Worm (Caenorhabditis elegans): ENCODE data around the gene Y49A3A.3.

Gene Y49A3A.3

DNA sequence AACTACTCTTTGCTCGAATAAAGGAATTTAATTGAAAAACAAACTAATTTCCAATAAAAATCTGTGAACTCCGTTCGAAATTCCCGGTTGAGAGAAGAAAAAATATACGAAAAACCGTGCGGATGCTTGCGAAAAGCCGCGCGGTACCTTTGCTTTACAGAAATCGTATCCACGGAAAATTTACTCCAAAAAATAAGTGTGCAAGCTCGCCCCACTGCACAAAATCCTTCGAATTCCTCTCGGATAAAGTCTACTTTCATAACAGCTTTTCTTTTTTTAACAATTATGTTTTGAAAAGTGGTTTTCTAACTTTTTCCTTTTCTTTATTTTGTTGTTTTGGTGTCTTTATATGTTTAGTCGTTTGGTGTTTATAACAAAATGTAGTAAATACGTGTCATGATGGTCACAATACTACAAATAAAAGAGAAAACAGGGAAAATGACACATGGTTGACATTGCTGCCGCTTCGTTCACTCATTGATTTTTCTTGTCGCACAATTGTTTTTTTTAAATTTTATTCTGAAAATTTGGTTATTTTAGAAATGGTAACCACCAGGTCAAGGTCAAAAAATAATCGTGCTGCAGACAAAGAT is 6.9 kb upstream of the Y49A3A.3 start, which contains the start of gene cept-2 (continued):
- TF ChIP-seq F49E8.2 (tag; optimal IDR thresholded peaks at IDR 0.05; ENCODE audit: insufficient read depth) = peak; percentile 57
- peak; percentile 81 for TF ChIP-seq ekl-4 (GFP tag; IDR thresholded peaks at IDR 0.05)
- TF ChIP-seq pbrm-1 (GFP tag; IDR thresholded peaks at IDR 0.05) = peak; percentile 78
- TF ChIP-seq unc-130 (GFP tag; optimal IDR thresholded peaks at IDR 0.05) = no peak
- no peak for TF ChIP-seq madf-10 (tag; optimal IDR thresholded peaks at IDR 0.05)
- TF ChIP-seq ZK185.1 (tag; optimal IDR thresholded peaks at IDR 0.05; ENCODE audit: poor library complexity, severe bottlenecking) = peak; percentile 95
- peak; percentile 98 for TF ChIP-seq ceh-100 (GFP tag; IDR thresholded peaks at IDR 0.05)
- TF ChIP-seq let-526 (GFP tag; IDR thresholded peaks at IDR 0.05) = 0 out of 2 replicates have a peak, but pooled peaks have one; percentile 20
- no peak for TF ChIP-seq T07F8.4 (tag; optimal IDR thresholded peaks at IDR 0.05)
- no peak for TF ChIP-seq zim-3 (tag; optimal IDR thresholded peaks at IDR 0.05)
- TF ChIP-seq Y95B8A.8 (GFP tag; IDR thresholded peaks at IDR 0.05) = 0 out of 2 replicates have a peak, but pooled peaks have one; percentile 31
- peak; percentile 36 for TF ChIP-seq him-1 (tag; optimal IDR thresholded peaks at IDR 0.05)
- no peak for TF ChIP-seq snpc-4 (GFP tag; optimal IDR thresholded peaks at IDR 0.05)
- peak in 2 of 4 experiments; percentile 57 to 70 for TF ChIP-seq snpc-4 (tag; optimal IDR thresholded peaks at IDR 0.05)
- TF ChIP-seq rec-8 (tag; optimal IDR thresholded peaks at IDR 0.05) = no peak
- TF ChIP-seq zfh-2 (GFP tag; conservative IDR thresholded peaks at IDR 0.05) = no peak
- 0 out of 2 replicates have a peak, but pooled peaks have one; percentile 45 for TF ChIP-seq madf-3 (GFP tag; IDR thresholded peaks at IDR 0.05)
- peak; percentile 54 for TF ChIP-seq nhr-80 (tag; optimal IDR thresholded peaks at IDR 0.05)
- TF ChIP-seq hmg-1.2 (GFP tag; IDR thresholded peaks at IDR 0.05) = peak; percentile 62
- peak; percentile 68 for TF ChIP-seq lir-1 (GFP tag; conservative IDR thresholded peaks at IDR 0.05)
- TF ChIP-seq ztf-28 (GFP tag; IDR thresholded peaks at IDR 0.05) = 0 out of 2 replicates have a peak, but pooled peaks have one; percentile 11
- peak; percentile 55 for TF ChIP-seq F33H1.4 (GFP tag; IDR thresholded peaks at IDR 0.05)
- TF ChIP-seq lsl-1 (GFP tag; optimal IDR thresholded peaks at IDR 0.05) = peak; percentile 67
- no peak for TF ChIP-seq mel-28 (tag; optimal IDR thresholded peaks at IDR 0.05; ENCODE audit: borderline replicate concordance)
- TF ChIP-seq cebp-2 (GFP tag; IDR thresholded peaks at IDR 0.05) = no peak
- TF ChIP-seq hmg-20 (GFP tag; IDR thresholded peaks at IDR 0.05) = 0 out of 2 replicates have a peak, but pooled peaks have one; percentile 43
- TF ChIP-seq egrh-3 (GFP tag; IDR thresholded peaks at IDR 0.05) = no peak
- no peak for TF ChIP-seq F10E7.11 (tag; optimal IDR thresholded peaks at IDR 0.05)
- TF ChIP-seq lin-35 (GFP tag; optimal IDR thresholded peaks at IDR 0.05) = peak in 2 of 3 experiments; percentile 58 to 92
- TF ChIP-seq dox-1 (GFP tag; IDR thresholded peaks at IDR 0.05) = peak; percentile 92
- TF ChIP-seq ztf-18 (tag; optimal IDR thresholded peaks at IDR 0.05) = peak; percentile 80
- TF ChIP-seq rpc-1 (optimal IDR thresholded peaks at IDR 0.05) = peak; percentile 39
- TF ChIP-seq rpc-1 (tag; optimal IDR thresholded peaks at IDR 0.05) = peak; percentile 2
- TF ChIP-seq attf-5 (GFP tag; optimal IDR thresholded peaks at IDR 0.05) = peak; percentile 87
- 0 out of 2 replicates have a peak, but pooled peaks have one; percentile 34 for TF ChIP-seq cebp-1 (GFP tag; IDR thresholded peaks at IDR 0.05)
- TF ChIP-seq cebp-1 (tag; optimal IDR thresholded peaks at IDR 0.05) = no peak
- peak; percentile 67 for TF ChIP-seq nfyb-1 (GFP tag; IDR thresholded peaks at IDR 0.05)
- no peak for TF ChIP-seq hrde-1 (tag; optimal IDR thresholded peaks at IDR 0.05; ENCODE audit: borderline replicate concordance)
- peak; percentile 98 for TF ChIP-seq mcd-1 (GFP tag; IDR thresholded peaks at IDR 0.05)
- peak; percentile 52 for TF ChIP-seq efl-1 (GFP tag; optimal IDR thresholded peaks at IDR 0.05)
- peak; percentile 65 for TF ChIP-seq tbp1 (GFP tag; optimal IDR thresholded peaks at IDR 0.05)
- 0 out of 2 replicates have a peak, but pooled peaks have one; percentile 30 for TF ChIP-seq ceh-91 (GFP tag; IDR thresholded peaks at IDR 0.05)
- TF ChIP-seq pha-4 (tag; optimal IDR thresholded peaks at IDR 0.05) = peak; percentile 45
- no peak for TF ChIP-seq repo-1 (tag; optimal IDR thresholded peaks at IDR 0.05)
- 0 out of 2 replicates have a peak, but pooled peaks have one; percentile 25 for TF ChIP-seq bed-2 (GFP tag; IDR thresholded peaks at IDR 0.05)
- peak; percentile 57 for TF ChIP-seq somi-1 (GFP tag; optimal IDR thresholded peaks at IDR 0.05)
- TF ChIP-seq madf-6 (GFP tag; IDR thresholded peaks at IDR 0.05) = peak; percentile 64

Measured in whole organism, young adult.